Worm (Caenorhabditis elegans) whole organism, mixed stage, embryonic: ENCODE results near the gene obr-1.

Source experiments
- M03D4.4 ChIP-seq: sonication (generic microtip); optimal IDR thresholded peaks from 2 replicates; lab custom pipeline; 2017; ENCODE audit warnings: mild to moderate bottlenecking, missing genetic modification characterization, missing compliant biosample characterization
- bed-3 ChIP-seq: fragments of 200-800 bp; sonication (Bioruptor generic); optimal IDR thresholded peaks from 3 replicates; lab custom pipeline; 2018; ENCODE audit warnings: mild to moderate bottlenecking, missing genetic modification characterization, moderate library complexity, missing compliant biosample characterization
- blmp-1 ChIP-seq: fragments of 150-350 bp; optimal IDR thresholded peaks from 2 replicates; lab custom pipeline; 2014; ENCODE audit warnings: missing biosample characterization, missing genetic modification characterization
- ceh-39 ChIP-seq: fragments of 150-350 bp; optimal IDR thresholded peaks from 2 replicates; lab custom pipeline; 2014; ENCODE audit warnings: missing biosample characterization, missing genetic modification characterization
- ceh-43 ChIP-seq: fragments of 200-800 bp; sonication (Bioruptor generic); optimal IDR thresholded peaks from 2 replicates; lab custom pipeline; 2018; ENCODE audit warnings: mild to moderate bottlenecking, missing genetic modification characterization, moderate library complexity, missing compliant biosample characterization
- ceh-83 ChIP-seq: fragments of 200-800 bp; sonication (Bioruptor generic); optimal IDR thresholded peaks from 2 replicates; lab custom pipeline; 2018; ENCODE audit warnings: mild to moderate bottlenecking, missing genetic modification characterization, missing compliant biosample characterization
- ces-1 ChIP-seq: fragments of 150-350 bp; optimal IDR thresholded peaks from 2 replicates; lab custom pipeline; 2014; ENCODE audit warnings: missing biosample characterization, missing genetic modification reagents, missing genetic modification characterization
- cnd-1 ChIP-seq: fragments of 200-800 bp; sonication (Bioruptor generic); optimal IDR thresholded peaks from 2 replicates; lab custom pipeline; 2018; ENCODE audit warnings: mild to moderate bottlenecking, missing genetic modification characterization, missing compliant biosample characterization
- drap-1 ChIP-seq: fragments of 200-800 bp; sonication (Bioruptor generic); optimal IDR thresholded peaks from 3 replicates; lab custom pipeline; 2018; ENCODE audit warnings: mild to moderate bottlenecking, missing genetic modification characterization, missing compliant biosample characterization
- elt-1 ChIP-seq: sonication (generic microtip); optimal IDR thresholded peaks from 2 replicates; lab custom pipeline; 2017; ENCODE audit warnings: missing genetic modification characterization, mild to moderate bottlenecking, missing compliant biosample characterization, antibody characterized with exemption, moderate library complexity, borderline replicate concordance; ENCODE audit not compliant: insufficient read depth
- elt-3 ChIP-seq: fragments of 150-350 bp; optimal IDR thresholded peaks from 2 replicates; lab custom pipeline; 2014; ENCODE audit warnings: missing biosample characterization, missing genetic modification characterization
- flh-1 ChIP-seq: fragments of 200-800 bp; sonication (Bioruptor generic); optimal IDR thresholded peaks from 2 replicates; lab custom pipeline; 2018; ENCODE audit warnings: mild to moderate bottlenecking, missing genetic modification characterization, moderate library complexity, missing compliant biosample characterization
- ham-2 ChIP-seq: fragments of 200-800 bp; sonication (Bioruptor generic); optimal IDR thresholded peaks from 2 replicates; lab custom pipeline; 2018; ENCODE audit warnings: mild to moderate bottlenecking, missing genetic modification characterization, missing compliant biosample characterization
- hlh-1 ChIP-seq: fragments of 150-350 bp; optimal IDR thresholded peaks from 2 replicates; lab custom pipeline; 2014; ENCODE audit warnings: missing biosample characterization, missing genetic modification reagents, missing genetic modification characterization
- lin-13 ChIP-seq: fragments of 150-350 bp; optimal IDR thresholded peaks from 2 replicates; lab custom pipeline; 2014; ENCODE audit warnings: missing biosample characterization, missing genetic modification characterization
- lin-32 ChIP-seq: fragments of 200-800 bp; sonication (Bioruptor generic); optimal IDR thresholded peaks from 2 replicates; lab custom pipeline; 2018; ENCODE audit warnings: mild to moderate bottlenecking, missing genetic modification characterization, missing compliant biosample characterization
- lsy-2 ChIP-seq: fragments of 150-350 bp; optimal IDR thresholded peaks from 2 replicates; lab custom pipeline; 2014; ENCODE audit warnings: missing biosample characterization, missing genetic modification characterization
- mab-5 ChIP-seq: fragments of 150-350 bp; optimal IDR thresholded peaks from 2 replicates; lab custom pipeline; 2014; ENCODE audit warnings: missing biosample characterization, missing genetic modification characterization
- mep-1 ChIP-seq: fragments of 150-350 bp; optimal IDR thresholded peaks from 2 replicates; lab custom pipeline; 2017; ENCODE audit warnings: missing biosample characterization, missing genetic modification reagents, missing genetic modification characterization, inconsistent platforms
- mls-2 ChIP-seq: sonication (generic microtip); optimal IDR thresholded peaks from 2 replicates; lab custom pipeline; 2016; ENCODE audit warnings: mild to moderate bottlenecking, missing genetic modification characterization, moderate library complexity, missing compliant biosample characterization
- nhr-12 ChIP-seq: fragments of 150-350 bp; optimal IDR thresholded peaks from 2 replicates; lab custom pipeline; 2014; ENCODE audit warnings: missing biosample characterization, missing genetic modification characterization
- nhr-2 ChIP-seq: fragments of 150-350 bp; optimal IDR thresholded peaks from 2 replicates; lab custom pipeline; 2014; ENCODE audit warnings: missing biosample characterization, missing genetic modification characterization
- nhr-237 ChIP-seq: fragments of 150-350 bp; optimal IDR thresholded peaks from 2 replicates; lab custom pipeline; 2014; ENCODE audit warnings: missing biosample characterization, missing genetic modification characterization
- nhr-28 ChIP-seq: fragments of 150-350 bp; optimal IDR thresholded peaks from 2 replicates; lab custom pipeline; 2014; ENCODE audit warnings: missing biosample characterization, missing genetic modification characterization
- nhr-76 ChIP-seq: sonication (generic microtip); optimal IDR thresholded peaks from 2 replicates; lab custom pipeline; 2017; ENCODE audit warnings: missing biosample characterization, missing genetic modification characterization
- pha-4 ChIP-seq: fragments of 150-350 bp; optimal IDR thresholded peaks from 2 replicates; lab custom pipeline; 2018; ENCODE audit warnings: missing biosample characterization, missing genetic modification reagents, missing genetic modification characterization
- sem-2 ChIP-seq: fragments of 200-800 bp; sonication (Bioruptor generic); optimal IDR thresholded peaks from 2 replicates; lab custom pipeline; 2018; ENCODE audit warnings: mild to moderate bottlenecking, missing genetic modification characterization, missing compliant biosample characterization
- snpc-4 ChIP-seq: fragments of 150-350 bp; optimal IDR thresholded peaks from 2 replicates; lab custom pipeline; 2014; ENCODE audit warnings: missing biosample characterization, missing genetic modification characterization
- sptf-1 ChIP-seq: sonication (generic microtip); optimal IDR thresholded peaks from 2 replicates; lab custom pipeline; 2017; ENCODE audit warnings: mild to moderate bottlenecking, missing genetic modification characterization, moderate library complexity, missing compliant biosample characterization
- tbx-8 ChIP-seq: fragments of 200-800 bp; sonication (Bioruptor generic); optimal IDR thresholded peaks from 2 replicates; lab custom pipeline; 2018; ENCODE audit warnings: mild to moderate bottlenecking, missing genetic modification characterization, moderate library complexity, missing compliant biosample characterization
- unc-120 ChIP-seq: sonication (generic microtip); optimal IDR thresholded peaks from 2 replicates; lab custom pipeline; 2017; ENCODE audit warnings: missing genetic modification characterization, missing compliant biosample characterization; ENCODE audit not compliant: poor library complexity, severe bottlenecking
- unc-39 ChIP-seq: fragments of 150-350 bp; optimal IDR thresholded peaks from 2 replicates; lab custom pipeline; 2014; ENCODE audit warnings: missing biosample characterization, missing genetic modification characterization
- unc-62 ChIP-seq: fragments of 150-350 bp; optimal IDR thresholded peaks from 2 replicates; lab custom pipeline; 2014; ENCODE audit warnings: missing biosample characterization, missing genetic modification reagents, missing genetic modification characterization
- zip-8 ChIP-seq: fragments of 150-350 bp; optimal IDR thresholded peaks from 2 replicates; lab custom pipeline; 2014; ENCODE audit warnings: missing biosample characterization, missing genetic modification characterization
- ztf-11 ChIP-seq: fragments of 150-350 bp; optimal IDR thresholded peaks from 2 replicates; lab custom pipeline; 2014; ENCODE audit warnings: missing biosample characterization, missing genetic modification characterization

The obr-1 gene

DNA sequence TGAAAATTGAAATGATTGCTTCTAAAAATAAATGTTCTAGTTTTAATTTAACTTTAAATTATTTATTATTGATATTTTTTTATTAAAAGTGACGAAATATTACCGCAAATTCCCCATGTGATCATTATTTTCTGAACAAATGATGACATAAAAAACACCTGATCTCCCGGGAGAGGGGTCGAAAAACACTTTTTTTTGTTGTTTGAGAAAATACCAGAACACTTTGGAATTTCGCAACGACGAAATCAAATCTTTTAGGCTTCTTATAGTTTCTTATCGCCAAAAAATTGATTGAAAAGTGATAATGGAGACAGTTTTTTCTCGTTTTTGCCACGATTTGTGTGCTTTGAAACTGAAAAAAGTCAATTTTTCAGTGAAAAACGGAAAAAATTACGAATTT, 26.4 kb downstream of the obr-1 start:
- TF ChIP-seq ham-2 (GFP tag; lab: Kevin White, UChicago) (no peak), pha-4 (tag; lab: Kevin White, UChicago) (no peak), nhr-76 (no peak), tbx-8 (GFP tag; lab: Kevin White, UChicago) (no peak), unc-39 (tag; lab: Kevin White, UChicago) (no peak), ceh-39 (tag; lab: Kevin White, UChicago) (no peak), ztf-11 (tag; lab: Kevin White, UChicago) (no peak), sptf-1 (tag; lab: Kevin White, UChicago) (no peak), ceh-83 (no peak), lin-32 (GFP tag; lab: Kevin White, UChicago) (no peak), sem-2 (GFP tag; lab: Kevin White, UChicago) (no peak), hlh-1 (tag; lab: Kevin White, UChicago) (no peak), mls-2 (tag; lab: Kevin White, UChicago) (no peak), ceh-43 (no peak), bed-3 (no peak), nhr-28 (tag; lab: Kevin White, UChicago) (no peak), flh-1 (GFP tag; lab: Kevin White, UChicago) (no peak), snpc-4 (tag; lab: Kevin White, UChicago) (no peak), drap-1 (GFP tag; lab: Kevin White, UChicago) (no peak), cnd-1 (tag; lab: Kevin White, UChicago) (no peak)

DNA sequence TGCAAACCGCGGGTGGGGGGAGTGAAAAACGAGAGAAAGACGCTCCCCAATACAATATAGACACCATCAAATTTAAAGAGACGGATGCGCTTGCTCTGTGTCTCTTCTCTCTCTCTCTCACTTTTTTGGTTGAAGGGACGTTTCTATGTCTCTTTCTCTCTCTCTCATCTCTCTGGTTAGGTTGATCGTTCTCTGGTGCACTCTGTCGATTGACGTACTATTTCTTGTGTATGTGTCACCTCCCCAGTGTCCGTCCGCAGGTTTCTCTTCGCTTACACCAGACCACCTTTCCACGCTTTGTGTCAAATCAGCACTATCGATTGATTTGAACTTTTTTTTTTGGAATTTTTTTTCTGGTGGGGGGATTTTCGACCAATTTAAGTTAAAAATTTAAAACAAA, 27.3 kb downstream of the obr-1 start:
- TF ChIP-seq drap-1 (GFP tag; lab: Kevin White, UChicago) (no peak), unc-62 (GFP tag; lab: Kevin White, UChicago) (peak; percentile 93), unc-120 (tag; lab: Kevin White, UChicago) (peak; percentile 92), sem-2 (GFP tag; lab: Kevin White, UChicago) (no peak), ceh-43 (no peak), tbx-8 (GFP tag; lab: Kevin White, UChicago) (no peak), lsy-2 (tag; lab: Kevin White, UChicago) (peak; percentile 7), ces-1 (GFP tag; lab: Kevin White, UChicago) (peak; percentile 55), ceh-83 (no peak), mep-1 (tag; lab: Kevin White, UChicago) (peak; percentile 34), nhr-2 (tag; lab: Kevin White, UChicago) (no peak), M03D4.4 (tag; lab: Kevin White, UChicago) (no peak), ham-2 (GFP tag; lab: Kevin White, UChicago) (no peak), nhr-12 (tag; lab: Kevin White, UChicago) (no peak), mab-5 (tag; lab: Kevin White, UChicago) (no peak), zip-8 (no peak), sptf-1 (tag; lab: Kevin White, UChicago) (no peak), unc-39 (tag; lab: Kevin White, UChicago) (no peak), elt-3 (tag; lab: Kevin White, UChicago) (no peak), nhr-76 (no peak), mls-2 (tag; lab: Kevin White, UChicago) (no peak), bed-3 (no peak), pha-4 (tag; lab: Kevin White, UChicago) (peak; percentile 56), nhr-237 (tag; lab: Kevin White, UChicago) (peak; percentile 41), flh-1 (GFP tag; lab: Kevin White, UChicago) (no peak), lin-32 (GFP tag; lab: Kevin White, UChicago) (no peak), nhr-28 (tag; lab: Kevin White, UChicago) (no peak), cnd-1 (tag; lab: Kevin White, UChicago) (no peak), snpc-4 (tag; lab: Kevin White, UChicago) (no peak), hlh-1 (tag; lab: Kevin White, UChicago) (peak; percentile 58), ztf-11 (tag; lab: Kevin White, UChicago) (no peak), blmp-1 (no peak), lin-13 (tag; lab: Kevin White, UChicago) (no peak), elt-1 (tag; lab: Kevin White, UChicago) (no peak), ceh-39 (tag; lab: Kevin White, UChicago) (no peak)

DNA sequence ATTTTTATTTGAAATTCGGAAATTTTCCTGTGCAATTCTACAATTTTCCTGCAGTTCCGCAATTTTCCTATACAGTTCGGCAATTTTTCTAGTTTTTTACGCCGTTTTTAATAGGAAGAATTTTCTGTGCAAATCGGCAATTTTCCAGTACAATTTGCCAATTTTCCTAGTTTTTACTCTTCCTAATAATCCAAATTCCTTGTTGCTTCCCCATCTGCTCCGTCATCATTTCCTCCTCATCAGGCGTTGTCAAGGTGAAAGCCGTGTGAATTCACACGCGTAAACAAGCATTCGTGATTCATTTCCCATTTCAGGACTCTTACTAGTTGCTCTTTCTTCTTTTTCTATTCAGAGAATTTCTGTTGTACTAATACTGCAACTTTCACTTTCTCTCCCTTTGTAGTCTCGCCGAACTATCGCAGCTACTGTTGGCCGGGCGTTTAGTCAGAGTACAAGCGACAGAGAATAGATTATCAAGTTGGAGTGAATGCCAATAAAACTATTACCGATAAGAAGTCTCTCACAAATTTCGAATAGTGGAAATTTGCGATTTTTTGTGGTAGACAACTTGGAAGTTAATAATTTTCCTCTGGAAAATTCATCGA, 29.0 kb downstream of the obr-1 start:
- no peak for TF ChIP-seq lin-13 (tag; lab: Kevin White, UChicago)
- TF ChIP-seq elt-3 (tag; lab: Kevin White, UChicago), result no peak
- TF ChIP-seq pha-4 (tag; lab: Kevin White, UChicago), result no peak
- TF ChIP-seq bed-3, result no peak
- no peak for TF ChIP-seq mep-1 (tag; lab: Kevin White, UChicago)
- no peak for TF ChIP-seq sem-2 (GFP tag; lab: Kevin White, UChicago)
- TF ChIP-seq ceh-43, result no peak
- no peak for TF ChIP-seq unc-39 (tag; lab: Kevin White, UChicago)
- TF ChIP-seq blmp-1, result no peak
- no peak for TF ChIP-seq snpc-4 (tag; lab: Kevin White, UChicago)
- TF ChIP-seq nhr-12 (tag; lab: Kevin White, UChicago), result no peak
